Fruit fly (Drosophila melanogaster) whole organism, embryonic: ENCODE data around the gene Sgp.

Experiments
- B-H2 ChIP-seq: fragments of 200-800 bp; sonication (Bioruptor generic); optimal IDR thresholded peaks from 2 replicates; lab custom pipeline; 2018; ENCODE audit warnings: missing biosample characterization, mild to moderate bottlenecking, missing genetic modification characterization
- BtbVII ChIP-seq: fragments of 200-800 bp; sonication (Bioruptor generic); optimal IDR thresholded peaks from 3 replicates; lab custom pipeline; 2017; ENCODE audit warnings: missing biosample characterization, mild to moderate bottlenecking, missing genetic modification characterization
- CG10209 ChIP-seq: fragments of 200-800 bp; sonication (Bioruptor generic); optimal IDR thresholded peaks from 3 replicates; lab custom pipeline; 2017; ENCODE audit warnings: missing biosample characterization, mild to moderate bottlenecking, missing genetic modification characterization, missing genetic modification reagents
- CG1024 ChIP-seq: fragments of 200-800 bp; sonication (Bioruptor generic); IDR thresholded peaks from 2 replicates; pipeline ENCODE4 v1.3.6; 2022; ENCODE audit warnings: missing biosample characterization, missing genetic modification characterization
- CG10274 ChIP-seq: fragments of 200-800 bp; sonication (Bioruptor generic); optimal IDR thresholded peaks from 3 replicates; lab custom pipeline; 2017; ENCODE audit warnings: missing biosample characterization, mild to moderate bottlenecking, missing genetic modification characterization
- CG10366 ChIP-seq: fragments of 200-800 bp; sonication (Bioruptor generic); IDR thresholded peaks from 2 replicates; pipeline ENCODE4 v1.3.6; 2022; ENCODE audit warnings: missing biosample characterization, missing genetic modification characterization
- CG13287 ChIP-seq: fragments of 200-800 bp; sonication (Bioruptor generic); IDR thresholded peaks from 2 replicates; pipeline ENCODE4 v1.3.6; 2022; ENCODE audit warnings: missing biosample characterization, missing genetic modification characterization; ENCODE audit not compliant: partially characterized antibody
- CG13296 ChIP-seq: fragments of 200-800 bp; sonication (Bioruptor generic); optimal IDR thresholded peaks from 3 replicates; lab custom pipeline; 2018; ENCODE audit warnings: missing biosample characterization, mild to moderate bottlenecking, missing genetic modification characterization
- CG13775 ChIP-seq: fragments of 200-800 bp; sonication (Bioruptor generic); optimal IDR thresholded peaks from 3 replicates; lab custom pipeline; 2017; ENCODE audit warnings: missing biosample characterization, mild to moderate bottlenecking, missing genetic modification characterization
- CG14050 ChIP-seq: fragments of 200-800 bp; sonication (Bioruptor generic); IDR thresholded peaks from 3 replicates; pipeline ENCODE4 v1.3.6; 2022; ENCODE audit warnings: missing biosample characterization, missing genetic modification characterization
- CG14441 ChIP-seq: fragments of 200-800 bp; sonication (Bioruptor generic); IDR thresholded peaks from 2 replicates; pipeline ENCODE4 v1.3.6; 2022; ENCODE audit warnings: missing biosample characterization, missing genetic modification characterization
- CG15269 ChIP-seq: fragments of 200-800 bp; sonication (Bioruptor generic); optimal IDR thresholded peaks from 2 replicates; lab custom pipeline; 2018; ENCODE audit warnings: missing biosample characterization, mild to moderate bottlenecking, missing genetic modification characterization, moderate library complexity
- CG1602 ChIP-seq: fragments of 200-800 bp; sonication (Bioruptor generic); optimal IDR thresholded peaks from 3 replicates; lab custom pipeline; 2016; ENCODE audit warnings: missing biosample characterization, missing genetic modification characterization
- CG17568 ChIP-seq: fragments of 200-800 bp; sonication (Bioruptor generic); optimal IDR thresholded peaks from 2 replicates; lab custom pipeline; 2018; ENCODE audit warnings: missing biosample characterization, mild to moderate bottlenecking, missing genetic modification characterization, moderate library complexity
- CG30431 ChIP-seq: fragments of 200-800 bp; sonication (Bioruptor generic); optimal IDR thresholded peaks from 2 replicates; lab custom pipeline; 2017; ENCODE audit warnings: missing biosample characterization, missing genetic modification characterization
- CG5245 ChIP-seq: fragments of 200-800 bp; sonication (Bioruptor generic); optimal IDR thresholded peaks from 3 replicates; lab custom pipeline; 2016; ENCODE audit warnings: missing biosample characterization, missing genetic modification characterization
- Camta ChIP-seq: fragments of 200-800 bp; sonication (Bioruptor generic); optimal IDR thresholded peaks from 2 replicates; lab custom pipeline; 2016; ENCODE audit warnings: missing biosample characterization, missing genetic modification characterization
- Fer1 ChIP-seq: fragments of 200-800 bp; sonication (Bioruptor generic); optimal IDR thresholded peaks from 2 replicates; lab custom pipeline; 2017; ENCODE audit warnings: missing biosample characterization, mild to moderate bottlenecking, missing genetic modification characterization
- GATAe ChIP-seq: fragments of 200-800 bp; sonication (Bioruptor generic); conservative IDR thresholded peaks from 2 replicates; pipeline ENCODE4 v1.3.6; 2022; ENCODE audit warnings: missing biosample characterization, missing genetic modification characterization
- Hey ChIP-seq: fragments of 200-800 bp; sonication (Bioruptor generic); optimal IDR thresholded peaks from 3 replicates; lab custom pipeline; 2018; ENCODE audit warnings: missing biosample characterization, mild to moderate bottlenecking, missing genetic modification characterization
- Hmx ChIP-seq: fragments of 200-800 bp; sonication (Bioruptor generic); optimal IDR thresholded peaks from 2 replicates; lab custom pipeline; 2016; ENCODE audit warnings: missing biosample characterization, missing genetic modification characterization
- Lim3 ChIP-seq: fragments of 200-800 bp; sonication (Bioruptor generic); IDR thresholded peaks from 2 replicates; pipeline ENCODE4 v1.3.6; 2022; ENCODE audit warnings: missing biosample characterization, missing genetic modification characterization
- Mes4 ChIP-seq: fragments of 200-800 bp; sonication (Bioruptor generic); optimal IDR thresholded peaks from 2 replicates; lab custom pipeline; 2016; ENCODE audit warnings: missing biosample characterization, missing genetic modification characterization
- abd-A ChIP-seq: fragments of 200-800 bp; sonication (Bioruptor generic); optimal IDR thresholded peaks from 3 replicates; lab custom pipeline; 2019; ENCODE audit warnings: missing biosample characterization, mild to moderate bottlenecking, missing genetic modification characterization, moderate library complexity
- bsh ChIP-seq, 2 experiments: fragments of 200-800 bp; sonication (Bioruptor generic); optimal IDR thresholded peaks; 2 replicates each; lab custom pipeline; 2017 to 2018; ENCODE audit warnings: mild to moderate bottlenecking in 2 of 2, missing biosample characterization in 2 of 2, missing genetic modification characterization in 2 of 2, moderate library complexity in 1 of 2
- chn ChIP-seq: fragments of 200-800 bp; sonication (Bioruptor generic); optimal IDR thresholded peaks from 2 replicates; lab custom pipeline; 2016; ENCODE audit warnings: missing biosample characterization, missing genetic modification characterization
- dan ChIP-seq: fragments of 200-800 bp; sonication (Bioruptor generic); IDR thresholded peaks from 2 replicates; pipeline ENCODE4 v1.3.6; 2022; ENCODE audit warnings: missing biosample characterization, missing genetic modification characterization
- emc ChIP-seq: fragments of 200-800 bp; sonication (Bioruptor generic); optimal IDR thresholded peaks from 2 replicates; lab custom pipeline; 2016; ENCODE audit warnings: missing biosample characterization, missing genetic modification characterization
- ewg ChIP-seq: fragments of 200-800 bp; sonication (Bioruptor generic); optimal IDR thresholded peaks from 3 replicates; lab custom pipeline; 2017; ENCODE audit warnings: mild to moderate bottlenecking, missing biosample characterization, missing genetic modification reagents, missing genetic modification characterization
- fd96Cb ChIP-seq: fragments of 200-800 bp; sonication (Bioruptor generic); optimal IDR thresholded peaks from 2 replicates; lab custom pipeline; 2018; ENCODE audit warnings: missing biosample characterization, mild to moderate bottlenecking, missing genetic modification characterization, moderate library complexity
- grn ChIP-seq: fragments of 200-800 bp; sonication (Bioruptor generic); optimal IDR thresholded peaks from 3 replicates; lab custom pipeline; 2017; ENCODE audit warnings: missing biosample characterization, missing genetic modification characterization
- her ChIP-seq: fragments of 200-800 bp; sonication (Bioruptor generic); optimal IDR thresholded peaks from 2 replicates; lab custom pipeline; 2016; ENCODE audit warnings: missing biosample characterization, missing genetic modification characterization
- hkb ChIP-seq, 2 experiments: fragments of 200-800 bp in 1 of 2; fragments of >200 bp in 1 of 2; sonication (Bioruptor generic) in 1 of 2; IDR thresholded peaks in 1 of 2; optimal IDR thresholded peaks in 1 of 2; 2 replicates each; pipeline versions ENCODE4 v1.3.6 to Lab custom; 2017 to 2022; ENCODE audit warnings: missing biosample characterization in 1 of 2, missing genetic modification characterization in 1 of 2
- kni ChIP-seq: fragments of 200-800 bp; sonication (Bioruptor generic); optimal IDR thresholded peaks from 3 replicates; lab custom pipeline; 2017; ENCODE audit warnings: mild to moderate bottlenecking, missing biosample characterization, missing genetic modification reagents, missing genetic modification characterization
- oc ChIP-seq: fragments of 200-800 bp; sonication (Bioruptor generic); optimal IDR thresholded peaks from 2 replicates; lab custom pipeline; 2018; ENCODE audit warnings: missing biosample characterization, mild to moderate bottlenecking, missing genetic modification characterization, moderate library complexity
- odd ChIP-seq: fragments of 200-800 bp; sonication (Bioruptor generic); optimal IDR thresholded peaks from 2 replicates; lab custom pipeline; 2017; ENCODE audit warnings: missing biosample characterization, mild to moderate bottlenecking, missing genetic modification characterization
- pho ChIP-seq: fragments of 200-800 bp; sonication (Bioruptor generic); optimal IDR thresholded peaks from 2 replicates; lab custom pipeline; 2016; ENCODE audit warnings: missing biosample characterization, missing genetic modification characterization
- pros ChIP-seq: fragments of 200-800 bp; sonication (Bioruptor generic); optimal IDR thresholded peaks from 3 replicates; lab custom pipeline; 2019; ENCODE audit warnings: missing biosample characterization, mild to moderate bottlenecking, missing genetic modification characterization, moderate library complexity
- sob ChIP-seq: fragments of 200-800 bp; sonication (Bioruptor generic); IDR thresholded peaks from 2 replicates; pipeline ENCODE4 v1.3.6; 2022; ENCODE audit warnings: missing biosample characterization, missing genetic modification characterization
- tll ChIP-seq, 2 experiments: fragments of 200-800 bp in 1 of 2; fragments of >200 bp in 1 of 2; sonication (Bioruptor generic) in 1 of 2; optimal IDR thresholded peaks; 2 replicates each; lab custom pipeline; 2017 to 2019; ENCODE audit warnings: missing biosample characterization in 2 of 2, missing genetic modification characterization in 2 of 2, mild to moderate bottlenecking in 1 of 2, moderate library complexity in 1 of 2
- tna ChIP-seq: fragments of 200-800 bp; sonication (Bioruptor generic); IDR thresholded peaks from 2 replicates; pipeline ENCODE4 v1.3.6; 2022; ENCODE audit warnings: missing biosample characterization, missing genetic modification characterization; ENCODE audit not compliant: partially characterized antibody
- tup ChIP-seq: fragments of 200-800 bp; sonication (Bioruptor generic); optimal IDR thresholded peaks from 2 replicates; lab custom pipeline; 2016; ENCODE audit warnings: missing biosample characterization, mild to moderate bottlenecking, missing genetic modification characterization, moderate library complexity
- z ChIP-seq: fragments of 200-800 bp; sonication (Bioruptor generic); IDR thresholded peaks from 3 replicates; pipeline ENCODE4 v1.3.6; 2022; ENCODE audit warnings: missing biosample characterization, missing genetic modification characterization
- zf30C ChIP-seq: fragments of 200-800 bp; sonication (Bioruptor generic); optimal IDR thresholded peaks from 3 replicates; lab custom pipeline; 2018; ENCODE audit warnings: missing biosample characterization, mild to moderate bottlenecking, missing genetic modification characterization

Gene Sgp

DNA sequence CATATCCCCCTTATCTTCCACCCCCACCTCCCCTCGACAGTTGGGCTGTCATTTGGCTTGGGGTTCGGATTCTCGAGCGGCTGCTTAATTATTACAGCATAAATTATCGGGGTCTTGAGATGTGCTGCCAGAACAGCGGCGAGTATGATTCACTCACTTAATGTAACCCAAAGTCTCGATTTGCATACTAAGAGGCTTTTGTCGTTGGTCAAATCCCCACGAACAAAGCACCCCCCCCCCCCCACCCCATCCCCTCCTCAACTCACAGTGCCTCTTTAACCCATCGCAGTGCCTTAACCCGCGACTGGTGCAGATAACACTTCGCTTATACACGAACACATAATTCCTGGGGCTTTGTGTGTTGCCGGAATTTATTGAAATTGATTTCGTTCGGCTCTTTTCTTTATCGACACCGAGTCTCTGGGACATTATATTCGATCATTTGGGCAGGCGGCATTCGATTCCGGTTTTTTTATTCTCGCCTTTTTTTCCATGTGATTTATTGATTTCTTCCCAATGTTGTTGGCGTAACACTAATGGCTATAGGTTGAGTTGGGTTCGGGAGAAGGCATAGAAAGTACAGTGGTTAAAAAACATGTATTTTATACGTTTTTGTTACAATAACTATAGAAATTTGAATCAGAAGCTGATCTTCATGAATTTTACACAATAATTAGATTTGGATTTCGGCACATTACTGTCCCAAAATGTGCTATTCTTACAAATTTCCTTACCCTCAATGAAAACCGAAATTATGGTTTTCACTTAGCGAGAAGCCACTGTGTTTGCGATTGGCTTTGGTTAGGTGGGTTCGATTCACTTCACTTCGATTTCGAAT, 34.5 kb downstream of the Sgp start (continued):
- TF ChIP-seq fd96Cb (tag; lab: Kevin White, UChicago), result peak; percentile 34
- TF ChIP-seq sob, result 0 out of 2 replicates have a peak, but pooled peaks have one; percentile 25
- TF ChIP-seq CG15269 (tag; lab: Kevin White, UChicago), result peak; percentile 27
- TF ChIP-seq bsh (GFP tag; optimal IDR thresholded peaks at IDR 0.05; lab: Kevin White, UChicago), result peak in 1 of 2 experiments; percentile 63
- TF ChIP-seq CG30431 (GFP tag; lab: Kevin White, UChicago), result peak; percentile 54
- TF ChIP-seq, all 482 proteins: peak for 169

DNA sequence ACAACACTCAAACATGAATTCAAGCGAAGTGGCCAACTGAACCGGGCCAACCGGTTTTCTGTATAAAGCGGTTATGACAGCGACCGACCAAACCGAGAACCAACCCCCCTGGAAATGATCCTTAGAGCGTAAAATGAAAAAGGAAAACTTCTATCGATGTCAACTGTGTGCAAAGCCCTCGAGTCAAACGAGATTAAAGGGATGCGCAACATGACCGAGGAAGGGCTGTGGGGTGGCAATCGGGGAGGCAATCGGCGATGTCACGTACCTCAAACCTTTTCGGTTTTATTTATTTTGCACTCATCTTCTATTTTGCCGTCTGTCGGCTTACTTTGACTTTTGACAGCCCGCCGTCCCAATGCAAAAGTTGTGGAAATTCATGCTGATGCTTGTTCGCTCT, 36.7 kb downstream of the Sgp start:
- peak; percentile 70 for TF ChIP-seq oc (tag; lab: Kevin White, UChicago)
- peak; percentile 35 for TF ChIP-seq Hey (tag; lab: Kevin White, UChicago)
- TF ChIP-seq CG14441 (GFP tag; lab: Robert Waterston, UW), result no peak
- no peak for TF ChIP-seq CG10209 (GFP tag; lab: Kevin White, UChicago)
- peak in 1 of 2 experiments; percentile 45 for TF ChIP-seq tll (GFP tag; optimal IDR thresholded peaks at IDR 0.05; lab: Kevin White, UChicago)
- TF ChIP-seq z (GFP tag; lab: Robert Waterston, UW), result no peak
- TF ChIP-seq kni (GFP tag; lab: Kevin White, UChicago), result peak; percentile 27
- no peak for TF ChIP-seq Hmx (GFP tag; lab: Kevin White, UChicago)
- TF ChIP-seq pros (GFP tag; lab: Kevin White, UChicago), result peak; percentile 94
- TF ChIP-seq CG1602 (GFP tag; lab: Kevin White, UChicago), result no peak
- TF ChIP-seq Lim3 (GFP tag; lab: Robert Waterston, UW), result no peak
- no peak for TF ChIP-seq hkb (optimal IDR thresholded peaks at IDR 0.05; lab: Kevin White, UChicago)
- TF ChIP-seq hkb (GFP tag; IDR thresholded peaks at IDR 0.05; lab: Robert Waterston, UW), result no peak

DNA sequence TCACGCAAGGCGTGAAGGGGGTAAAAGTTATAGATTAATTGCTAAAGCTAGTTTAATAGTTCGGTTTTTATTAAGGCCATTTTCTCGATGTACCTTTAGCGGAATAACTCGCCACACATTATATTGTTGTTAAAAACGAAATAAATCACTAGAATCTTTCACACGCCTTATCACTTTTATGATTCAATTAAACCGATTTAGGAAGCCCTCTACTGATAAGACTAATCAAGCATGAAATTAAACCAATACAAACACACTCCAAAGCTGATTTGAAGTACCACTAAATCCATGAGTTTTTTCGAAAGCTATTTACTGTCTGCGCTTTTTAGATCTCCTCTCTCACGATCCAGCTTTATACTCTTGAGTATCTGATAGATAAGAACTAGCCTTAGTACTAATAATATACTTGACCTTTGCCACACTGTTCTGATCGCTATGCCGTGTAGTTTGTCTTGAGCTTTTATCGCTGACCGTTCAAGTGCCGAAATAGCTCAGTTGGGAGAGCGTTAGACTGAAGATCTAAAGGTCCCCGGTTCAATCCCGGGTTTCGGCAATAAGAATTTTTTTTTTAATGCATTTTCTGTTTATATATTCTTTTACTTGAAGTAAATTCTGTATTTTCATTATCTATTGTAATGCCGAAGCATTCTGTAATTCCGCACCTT, 51.0 kb downstream of the Sgp start:
- TF ChIP-seq abd-A (no peak), pho (GFP tag; lab: Kevin White, UChicago) (no peak), BtbVII (no peak), CG10366 (GFP tag; lab: Robert Waterston, UW) (no peak), chn (GFP tag; lab: Kevin White, UChicago) (no peak), odd (GFP tag; lab: Kevin White, UChicago) (no peak), tna (GFP tag; lab: Robert Waterston, UW) (0 out of 2 replicates have a peak, but pooled peaks have one; percentile 40), grn (GFP tag; lab: Kevin White, UChicago) (peak; percentile 85), CG13296 (GFP tag; lab: Kevin White, UChicago) (peak; percentile 10), CG13287 (GFP tag; lab: Robert Waterston, UW) (0 out of 2 replicates have a peak, but pooled peaks have one; percentile 23), emc (GFP tag; lab: Kevin White, UChicago) (no peak), Camta (GFP tag; lab: Kevin White, UChicago) (no peak), CG5245 (GFP tag; lab: Kevin White, UChicago) (no peak), GATAe (GFP tag; lab: Robert Waterston, UW) (peak; percentile 62; the same call in 1 of the 2 replicates), her (GFP tag; lab: Kevin White, UChicago) (no peak), CG17568 (GFP tag; lab: Kevin White, UChicago) (peak; percentile 33), ewg (no peak), B-H2 (GFP tag; lab: Kevin White, UChicago) (peak; percentile 39), CG1024 (GFP tag; lab: Robert Waterston, UW) (no peak), tup (GFP tag; lab: Kevin White, UChicago) (no peak), CG14050 (GFP tag; lab: Robert Waterston, UW) (no peak), CG13775 (GFP tag; lab: Kevin White, UChicago) (no peak), Fer1 (GFP tag; lab: Kevin White, UChicago) (peak; percentile 41), Mes4 (GFP tag; lab: Kevin White, UChicago) (no peak), dan (GFP tag; lab: Robert Waterston, UW) (no peak), CG10274 (GFP tag; lab: Kevin White, UChicago) (no peak), zf30C (GFP tag; lab: Kevin White, UChicago) (no peak)
